Fruit fly (Drosophila melanogaster): Measurements from ENCODE around the gene CG14712.
A peak's percentile ranks its signal among the peaks of the same experiment; 100 is the strongest.

Gene CG14712

dm6 chr3R:11657786-11658193, 29.2 kb downstream of the CG14712 start (continued):
- TF ChIP-seq Lpt (GFP tag; optimal IDR thresholded peaks at IDR 0.05), result no peak
- TF ChIP-seq danr (GFP tag; IDR thresholded peaks at IDR 0.05), result no peak
- no peak for TF ChIP-seq CG2116 (GFP tag; optimal IDR thresholded peaks at IDR 0.05)
- TF ChIP-seq B-H1 (GFP tag; IDR thresholded peaks at IDR 0.05), result no peak
- no peak for TF ChIP-seq CG2202 (tag; optimal IDR thresholded peaks at IDR 0.05)
- no peak for TF ChIP-seq HLH4C (GFP tag; IDR thresholded peaks at IDR 0.05; ENCODE audit: partially characterized antibody)
- TF ChIP-seq CG5953 (GFP tag; IDR thresholded peaks at IDR 0.05), result no peak
- TF ChIP-seq Jarid2 (GFP tag; optimal IDR thresholded peaks at IDR 0.05), result no peak
- no peak for TF ChIP-seq trh (GFP tag; optimal IDR thresholded peaks at IDR 0.05)
- no peak for TF ChIP-seq otp (GFP tag; IDR thresholded peaks at IDR 0.05)
- TF ChIP-seq CG4820 (GFP tag; optimal IDR thresholded peaks at IDR 0.05), result no peak
- peak; percentile 36 for TF ChIP-seq CG9727 (GFP tag; optimal IDR thresholded peaks at IDR 0.05)
- TF ChIP-seq br (optimal IDR thresholded peaks at IDR 0.05), result no peak
- TF ChIP-seq tup (GFP tag; optimal IDR thresholded peaks at IDR 0.05), result no peak
- TF ChIP-seq HmgZ (tag; optimal IDR thresholded peaks at IDR 0.05), result no peak
- peak; percentile 54 for TF ChIP-seq CG11504 (tag; optimal IDR thresholded peaks at IDR 0.05)
- no peak for TF ChIP-seq CG7556 (GFP tag; optimal IDR thresholded peaks at IDR 0.05)
- peak; percentile 9 for TF ChIP-seq pros (GFP tag; optimal IDR thresholded peaks at IDR 0.05)
- no peak for TF ChIP-seq Bgb (GFP tag; IDR thresholded peaks at IDR 0.05; ENCODE audit: partially characterized antibody)
- TF ChIP-seq ash1 (GFP tag; optimal IDR thresholded peaks at IDR 0.05), result no peak
- peak; percentile 7 for TF ChIP-seq Spps (tag; optimal IDR thresholded peaks at IDR 0.05)
- TF ChIP-seq CG10543 (GFP tag; optimal IDR thresholded peaks at IDR 0.05), result peak; percentile 9
- no peak for TF ChIP-seq cad (GFP tag; optimal IDR thresholded peaks at IDR 0.05)
- TF ChIP-seq Atf-2 (GFP tag; optimal IDR thresholded peaks at IDR 0.05), result no peak
- no peak for TF ChIP-seq CG12071 (GFP tag; optimal IDR thresholded peaks at IDR 0.05)
- TF ChIP-seq sug (tag; optimal IDR thresholded peaks at IDR 0.05), result no peak
- TF ChIP-seq Oaz (GFP tag; IDR thresholded peaks at IDR 0.05), result no peak
- TF ChIP-seq corto (GFP tag; optimal IDR thresholded peaks at IDR 0.05), result peak; percentile 73
- no peak for TF ChIP-seq cg (GFP tag; optimal IDR thresholded peaks at IDR 0.05)
- peak; percentile 57 for TF ChIP-seq kay (GFP tag; optimal IDR thresholded peaks at IDR 0.05)
- TF ChIP-seq CG12155 (GFP tag; optimal IDR thresholded peaks at IDR 0.05), result peak; percentile 26
- TF ChIP-seq Gug (GFP tag; IDR thresholded peaks at IDR 0.05), result no peak
- no peak for TF ChIP-seq CG3163 (GFP tag; optimal IDR thresholded peaks at IDR 0.05)
- TF ChIP-seq kah (GFP tag; optimal IDR thresholded peaks at IDR 0.05), result no peak
- no peak for TF ChIP-seq CG12104 (GFP tag; optimal IDR thresholded peaks at IDR 0.05)
- TF ChIP-seq jumu (GFP tag; optimal IDR thresholded peaks at IDR 0.05), result peak; percentile 51
- no peak for TF ChIP-seq Ada2b (GFP tag; IDR thresholded peaks at IDR 0.05)
- no peak for TF ChIP-seq psq (GFP tag; optimal IDR thresholded peaks at IDR 0.05)
- TF ChIP-seq CG14860 (GFP tag; IDR thresholded peaks at IDR 0.05; ENCODE audit: partially characterized antibody), result no peak
- TF ChIP-seq Pdp1 (GFP tag; optimal IDR thresholded peaks at IDR 0.05), result peak; percentile 15 to 43
- TF ChIP-seq CG17359 (tag; optimal IDR thresholded peaks at IDR 0.05), result peak; percentile 30
- TF ChIP-seq CG15696 (tag; optimal IDR thresholded peaks at IDR 0.05), result no peak
- TF ChIP-seq CG11723 (GFP tag; optimal IDR thresholded peaks at IDR 0.05), result no peak
- no peak for TF ChIP-seq crp (GFP tag; optimal IDR thresholded peaks at IDR 0.05)
- peak; percentile 82 for TF ChIP-seq CG9932 (GFP tag; IDR thresholded peaks at IDR 0.05)
- no peak for TF ChIP-seq CG17912 (GFP tag; optimal IDR thresholded peaks at IDR 0.05)
- TF ChIP-seq CG16815 (GFP tag; optimal IDR thresholded peaks at IDR 0.05), result no peak
- TF ChIP-seq Antp (GFP tag; optimal IDR thresholded peaks at IDR 0.05), result no peak
- peak; percentile 55 for TF ChIP-seq CG17328 (GFP tag; IDR thresholded peaks at IDR 0.05)
- TF ChIP-seq CG2712 (tag; optimal IDR thresholded peaks at IDR 0.05), result peak; percentile 73
- TF ChIP-seq dm (GFP tag; optimal IDR thresholded peaks at IDR 0.05), result no peak
- TF ChIP-seq CG1233 (GFP tag; optimal IDR thresholded peaks at IDR 0.05), result no peak

Data from whole organism, embryonic.